Worm (Caenorhabditis elegans): ENCODE results near the gene C50D2.1.

DNA sequence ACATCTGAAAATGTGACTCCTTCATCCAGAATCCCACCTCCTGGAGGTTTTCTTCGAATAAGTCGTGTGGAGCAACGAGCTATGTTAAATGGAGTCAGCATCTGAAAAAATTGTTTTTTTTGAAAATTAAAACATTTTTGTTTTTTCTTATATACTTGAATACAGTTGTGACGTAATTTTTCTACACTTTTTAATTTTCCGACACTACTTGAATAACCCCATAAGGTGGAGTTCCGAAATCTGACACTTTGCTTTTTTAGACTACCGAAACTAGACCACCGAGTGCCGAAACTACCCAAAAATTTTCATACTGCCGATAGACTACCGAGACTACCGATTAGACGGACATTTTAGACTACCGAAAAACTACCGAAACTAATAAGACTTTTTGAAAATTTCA, 19.9 kb upstream of the C50D2.1 start, which contains the start of gene mcat-1:
- TF ChIP-seq him-1 (tag; optimal IDR thresholded peaks at IDR 0.05) (no peak), W03F9.2 (tag; optimal IDR thresholded peaks at IDR 0.05) (no peak)

All from whole organism, L4/young adult.